Fruit fly (Drosophila melanogaster) whole organism, adult: ENCODE data around the gene ph-d.

Experiments used
- CG11617 ChIP-seq: fragments of 200-800 bp; sonication (Bioruptor generic); optimal IDR thresholded peaks from 2 replicates; lab custom pipeline; 2017; ENCODE audit warnings: mild to moderate bottlenecking, missing biosample characterization, missing genetic modification reagents, missing genetic modification characterization
- CG12768 ChIP-seq: fragments of 200-800 bp; sonication (Bioruptor generic); optimal IDR thresholded peaks from 2 replicates; lab custom pipeline; 2017; ENCODE audit warnings: missing biosample characterization, missing genetic modification characterization, mild to moderate bottlenecking, moderate library complexity, missing genetic modification reagents
- CG14711 ChIP-seq: fragments of 200-800 bp; sonication (Bioruptor generic); optimal IDR thresholded peaks from 2 replicates; lab custom pipeline; 2018; ENCODE audit warnings: missing biosample characterization, mild to moderate bottlenecking, missing genetic modification characterization, moderate library complexity
- CG1620 ChIP-seq: fragments of 200-800 bp; sonication (Bioruptor generic); optimal IDR thresholded peaks from 2 replicates; lab custom pipeline; 2016; ENCODE audit warnings: missing biosample characterization, missing genetic modification characterization
- CG33017 ChIP-seq: fragments of 200-800 bp; sonication (Bioruptor generic); optimal IDR thresholded peaks from 2 replicates; lab custom pipeline; 2018; ENCODE audit warnings: missing biosample characterization, mild to moderate bottlenecking, missing genetic modification characterization, moderate library complexity
- CG5204 ChIP-seq: fragments of 200-800 bp; sonication (Bioruptor generic); optimal IDR thresholded peaks from 2 replicates; lab custom pipeline; 2016; ENCODE audit warnings: missing biosample characterization, missing genetic modification characterization
- CG7045 ChIP-seq: fragments of 200-800 bp; sonication (Bioruptor generic); optimal IDR thresholded peaks from 2 replicates; lab custom pipeline; 2017; ENCODE audit warnings: missing biosample characterization, mild to moderate bottlenecking, missing genetic modification characterization
- CG7101 ChIP-seq: fragments of 200-800 bp; sonication (Bioruptor generic); optimal IDR thresholded peaks from 2 replicates; lab custom pipeline; 2018; ENCODE audit warnings: missing biosample characterization, mild to moderate bottlenecking, missing genetic modification characterization, moderate library complexity
- Clk ChIP-seq: fragments of 200-800 bp; sonication (Bioruptor generic); optimal IDR thresholded peaks from 2 replicates; lab custom pipeline; 2017; ENCODE audit warnings: missing biosample characterization, missing genetic modification characterization
- Crg-1 ChIP-seq: fragments of 200-800 bp; sonication (Bioruptor generic); optimal IDR thresholded peaks from 2 replicates; lab custom pipeline; 2016; ENCODE audit warnings: missing biosample characterization, missing genetic modification characterization
- Hr96 ChIP-seq: fragments of 200-800 bp; sonication (Bioruptor generic); optimal IDR thresholded peaks from 2 replicates; lab custom pipeline; 2016; ENCODE audit warnings: missing biosample characterization, missing genetic modification characterization
- Mnt ChIP-seq: fragments of 200-800 bp; sonication (Bioruptor generic); optimal IDR thresholded peaks from 2 replicates; lab custom pipeline; 2016; ENCODE audit warnings: missing biosample characterization, mild to moderate bottlenecking, missing genetic modification characterization
- bab1 ChIP-seq: fragments of 200-800 bp; sonication (Bioruptor generic); optimal IDR thresholded peaks from 3 replicates; lab custom pipeline; 2019; ENCODE audit warnings: missing biosample characterization, mild to moderate bottlenecking, missing genetic modification characterization, moderate library complexity
- cic ChIP-seq: fragments of 200-800 bp; sonication (Bioruptor generic); optimal IDR thresholded peaks from 2 replicates; lab custom pipeline; 2017; ENCODE audit warnings: missing biosample characterization, mild to moderate bottlenecking, missing genetic modification characterization, moderate library complexity
- cnc ChIP-seq, 2 experiments: fragments of >200 bp; optimal IDR thresholded peaks; 2 replicates each; lab custom pipeline; 2017
- kay ChIP-seq: fragments of 200-800 bp; sonication (Bioruptor generic); peaks from one replicate; lab custom pipeline; 2016; ENCODE audit warnings: missing biosample characterization, missing genetic modification characterization, borderline replicate concordance
- ovo ChIP-seq: fragments of 200-800 bp; sonication (Bioruptor generic); optimal IDR thresholded peaks from 2 replicates; lab custom pipeline; 2016; ENCODE audit warnings: missing biosample characterization, missing genetic modification characterization
- pad ChIP-seq: fragments of 200-800 bp; sonication (Bioruptor generic); optimal IDR thresholded peaks from 3 replicates; lab custom pipeline; 2017; ENCODE audit warnings: missing biosample characterization, missing genetic modification characterization, mild to moderate bottlenecking, moderate library complexity, missing genetic modification reagents
- tj ChIP-seq: fragments of 200-800 bp; sonication (Bioruptor generic); optimal IDR thresholded peaks from 3 replicates; lab custom pipeline; 2017; ENCODE audit warnings: missing biosample characterization, mild to moderate bottlenecking, missing genetic modification characterization, moderate library complexity
- toe ChIP-seq: fragments of 200-800 bp; sonication (Bioruptor generic); optimal IDR thresholded peaks from 2 replicates; lab custom pipeline; 2016; ENCODE audit warnings: missing biosample characterization, missing genetic modification characterization

ph-d gene

DNA sequence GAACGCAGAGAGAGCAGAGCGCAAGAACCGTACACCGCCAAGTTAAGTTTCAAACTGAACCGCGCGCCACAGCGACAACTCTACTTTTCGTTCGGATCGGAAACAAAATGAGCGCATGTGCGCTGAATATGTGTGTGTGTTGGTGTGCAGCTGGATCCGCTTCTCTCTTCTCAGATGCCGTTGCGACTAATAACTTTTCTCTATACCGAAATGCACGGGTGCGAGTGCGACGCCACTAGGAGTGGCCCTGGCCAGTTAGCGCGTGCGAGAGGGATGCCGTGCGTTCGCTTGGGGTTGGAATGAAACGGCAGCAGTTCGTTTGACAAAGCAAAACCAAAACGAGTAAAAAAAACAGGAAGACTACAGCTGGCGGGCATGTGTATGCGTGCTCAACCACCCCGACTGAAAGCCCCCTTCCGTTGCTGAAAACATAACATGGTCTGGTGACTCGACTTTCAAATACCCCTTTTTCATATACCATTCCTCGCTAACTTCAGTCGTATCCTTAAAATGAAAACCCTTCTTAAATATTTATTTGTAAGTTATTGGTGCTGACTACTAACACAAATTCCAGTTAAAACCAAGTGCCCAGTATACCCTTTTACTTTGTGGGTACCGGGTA, 13.9 kb upstream of the ph-d start:
- TF ChIP-seq Crg-1 (GFP tag; lab: Kevin White, UChicago): peak; percentile 93
- peak; percentile 66 for TF ChIP-seq Mnt (GFP tag; lab: Kevin White, UChicago)
- TF ChIP-seq cic (GFP tag; lab: Kevin White, UChicago): peak; percentile 45
- TF ChIP-seq CG11617 (GFP tag; lab: Kevin White, UChicago): peak; percentile 91
- TF ChIP-seq CG1620: peak; percentile 81
- peak; percentile 75 for TF ChIP-seq CG5204 (GFP tag; lab: Kevin White, UChicago)
- no peak for TF ChIP-seq cnc (optimal IDR thresholded peaks at IDR 0.05; lab: Kevin White, UChicago)
- peak; percentile 78 for TF ChIP-seq ovo (GFP tag; lab: Kevin White, UChicago)
- TF ChIP-seq CG33017 (tag; lab: Kevin White, UChicago): peak; percentile 97
- TF ChIP-seq CG7101 (tag; lab: Kevin White, UChicago): peak; percentile 99
- peak; percentile 97 for TF ChIP-seq bab1 (GFP tag; lab: Kevin White, UChicago)
- peak; percentile 49 for TF ChIP-seq toe (GFP tag; lab: Kevin White, UChicago)
- TF ChIP-seq kay (GFP tag; lab: Kevin White, UChicago): no peak
- peak; percentile 94 for TF ChIP-seq Hr96
- TF ChIP-seq CG14711 (tag; lab: Kevin White, UChicago): peak; percentile 99
- peak; percentile 55 for TF ChIP-seq Clk
- TF ChIP-seq tj (GFP tag; lab: Kevin White, UChicago): peak; percentile 85
- TF ChIP-seq CG12768 (GFP tag; lab: Kevin White, UChicago): peak; percentile 97
- TF ChIP-seq pad (GFP tag; lab: Kevin White, UChicago): peak; percentile 96
- peak; percentile 80 for TF ChIP-seq CG7045 (GFP tag; lab: Kevin White, UChicago)

DNA sequence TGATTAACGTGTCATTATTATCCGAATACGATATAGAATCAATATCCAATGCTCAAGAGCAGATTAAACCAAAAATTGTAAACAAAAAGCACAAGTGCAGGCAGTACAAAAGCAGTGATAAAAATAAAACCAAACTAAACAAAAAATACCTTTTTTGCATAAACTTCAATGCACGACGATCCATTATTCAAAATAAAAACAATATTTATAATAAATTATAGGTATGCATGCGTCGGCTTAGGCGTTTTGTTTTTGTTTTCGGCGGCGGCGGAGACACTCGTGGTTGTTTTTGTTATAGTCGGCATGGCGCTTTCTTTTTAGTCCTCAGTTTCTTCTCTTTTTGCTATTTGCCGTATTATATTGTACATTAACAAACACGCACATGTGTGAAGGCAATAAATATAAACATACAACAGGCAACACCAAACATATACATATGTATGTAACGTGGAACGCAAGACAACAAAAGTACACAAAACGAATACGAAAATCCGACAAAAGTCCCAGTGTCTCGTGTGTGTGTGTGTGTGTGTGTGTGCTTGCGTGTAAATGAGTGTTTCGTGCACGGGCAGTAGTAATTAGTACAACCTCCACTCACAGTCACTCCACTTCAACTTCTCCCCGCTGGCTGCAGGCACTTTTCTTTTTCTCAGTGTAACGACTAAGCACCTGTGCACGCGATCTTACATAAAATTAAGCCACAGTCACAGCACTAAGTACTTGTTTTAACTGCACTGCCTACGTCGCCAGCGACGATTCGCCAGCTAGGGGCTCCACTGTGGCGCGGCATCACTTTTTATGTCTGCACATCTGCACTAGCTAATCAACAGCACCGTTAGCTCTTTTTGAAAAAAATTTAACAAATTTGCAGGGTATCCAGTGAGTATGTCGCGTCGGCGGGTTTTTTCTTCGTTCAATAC, 13.0 kb upstream of the ph-d start:
- TF ChIP-seq CG5204 (GFP tag; lab: Kevin White, UChicago) (peak; percentile 16), ovo (GFP tag; lab: Kevin White, UChicago) (no peak)

dm6 chrX:2134965-2135758, 12.1 kb upstream of the ph-d start:
- TF ChIP-seq Hr96: peak; percentile 88
- TF ChIP-seq CG12768 (GFP tag; lab: Kevin White, UChicago): peak; percentile 55
- peak; percentile 90 for TF ChIP-seq CG7101 (tag; lab: Kevin White, UChicago)
- peak; percentile 58 for TF ChIP-seq CG1620
- TF ChIP-seq Mnt (GFP tag; lab: Kevin White, UChicago): peak; percentile 68
- peak; percentile 25 for TF ChIP-seq cic (GFP tag; lab: Kevin White, UChicago)
- TF ChIP-seq CG5204 (GFP tag; lab: Kevin White, UChicago): peak; percentile 79
- peak; percentile 33 for TF ChIP-seq ovo (GFP tag; lab: Kevin White, UChicago)
- peak; percentile 76 for TF ChIP-seq CG33017 (tag; lab: Kevin White, UChicago)
- peak; percentile 64 for TF ChIP-seq Crg-1 (GFP tag; lab: Kevin White, UChicago)
- TF ChIP-seq CG14711 (tag; lab: Kevin White, UChicago): peak; percentile 98
- no peak for TF ChIP-seq tj (GFP tag; lab: Kevin White, UChicago)
- peak; percentile 74 for TF ChIP-seq kay (GFP tag; lab: Kevin White, UChicago)
- TF ChIP-seq pad (GFP tag; lab: Kevin White, UChicago): peak; percentile 73
- peak; percentile 86 for TF ChIP-seq bab1 (GFP tag; lab: Kevin White, UChicago)
- TF ChIP-seq CG11617 (GFP tag; lab: Kevin White, UChicago): peak; percentile 84
- TF ChIP-seq Clk: no peak
- TF ChIP-seq toe (GFP tag; lab: Kevin White, UChicago): peak; percentile 80
- TF ChIP-seq CG7045 (GFP tag; lab: Kevin White, UChicago): peak; percentile 81
- no peak for TF ChIP-seq cnc (optimal IDR thresholded peaks at IDR 0.05; lab: Kevin White, UChicago)

DNA sequence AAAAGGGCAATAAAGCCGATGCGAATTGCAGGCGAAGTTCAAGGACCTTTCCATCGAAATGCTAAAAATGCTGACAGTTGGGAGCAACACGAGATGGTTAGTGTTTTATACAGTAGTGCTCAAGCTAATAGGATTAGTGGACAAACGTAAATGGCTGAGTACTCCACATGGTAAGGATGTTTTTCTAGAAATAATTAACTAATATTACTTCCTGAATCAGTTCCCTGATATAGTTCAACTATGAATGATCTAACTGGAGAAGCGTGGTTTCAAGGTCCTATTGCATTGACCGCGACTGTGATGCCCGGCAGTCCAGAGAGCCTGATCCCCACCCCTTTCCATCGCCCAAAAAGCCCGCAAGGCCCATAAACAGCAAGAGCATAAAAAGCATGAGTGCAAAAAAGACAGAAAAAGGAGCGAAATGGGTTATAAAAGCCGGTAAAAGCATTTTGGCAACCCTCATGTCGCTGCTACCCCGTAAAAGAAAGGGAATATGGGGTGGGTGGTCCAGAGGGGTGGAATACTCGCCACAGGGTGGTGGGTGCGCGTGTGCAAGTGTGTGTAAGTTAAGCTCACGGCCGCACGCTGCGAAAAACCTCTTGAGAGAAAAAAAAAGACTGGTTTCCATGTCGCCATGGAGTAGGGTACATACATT, 11.3 kb upstream of the ph-d start:
- TF ChIP-seq CG1620: no peak
- peak; percentile 3 for TF ChIP-seq CG5204 (GFP tag; lab: Kevin White, UChicago)
- TF ChIP-seq tj (GFP tag; lab: Kevin White, UChicago): no peak
- TF ChIP-seq CG11617 (GFP tag; lab: Kevin White, UChicago): no peak
- TF ChIP-seq cic (GFP tag; lab: Kevin White, UChicago): no peak
- no peak for TF ChIP-seq ovo (GFP tag; lab: Kevin White, UChicago)
- TF ChIP-seq CG7045 (GFP tag; lab: Kevin White, UChicago): no peak
- peak; percentile 38 for TF ChIP-seq CG33017 (tag; lab: Kevin White, UChicago)
